Worm (Caenorhabditis elegans): Measurements from ENCODE around the gene enpp-1.

DNA sequence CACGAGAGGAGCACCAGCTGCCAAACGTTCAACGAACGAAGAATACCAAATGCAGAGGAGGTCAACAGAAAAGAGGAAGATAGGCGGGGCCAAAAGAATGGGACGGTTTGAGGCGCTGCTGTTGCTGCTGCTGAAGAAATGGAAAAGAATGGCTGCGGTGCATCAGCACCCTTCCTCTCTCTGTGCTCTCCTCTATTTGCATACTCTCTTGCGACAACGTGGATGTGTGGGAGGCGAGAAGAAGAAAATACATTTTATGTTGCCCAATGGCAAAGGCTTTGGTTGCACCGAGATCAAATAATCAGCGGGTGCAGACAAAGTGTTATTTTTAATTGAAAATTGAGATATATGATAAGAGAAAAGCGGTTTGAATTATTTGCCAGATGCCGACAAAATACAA, 27.1 kb downstream of the enpp-1 start:
- TF ChIP-seq him-1 (tag; optimal IDR thresholded peaks at IDR 0.05) (no peak), W03F9.2 (tag; optimal IDR thresholded peaks at IDR 0.05) (no peak), dao-5 (tag; optimal IDR thresholded peaks at IDR 0.05) (no peak)

Measured in whole organism, L4/young adult.